Worm (Caenorhabditis elegans): ENCODE measurements around the gene col-161.

DNA sequence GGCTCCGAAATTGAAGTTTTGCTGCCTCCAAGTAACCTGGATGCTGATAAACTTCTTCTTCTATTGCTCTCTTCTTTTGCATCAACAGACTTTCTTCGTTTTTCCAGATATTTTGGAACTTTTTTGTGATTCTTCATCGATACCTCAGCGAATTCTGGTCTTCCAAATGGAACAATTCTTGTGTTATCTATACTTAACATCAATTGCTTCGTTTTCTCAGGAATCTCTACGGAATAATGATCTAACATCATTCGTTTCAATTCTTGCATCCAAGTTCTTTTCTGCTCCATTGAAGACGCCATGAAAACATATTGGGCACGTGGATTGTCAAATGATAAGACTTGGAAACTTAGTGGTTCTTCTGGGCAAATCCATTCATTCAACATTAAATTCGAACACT is 41.9 kb downstream of the col-161 start, which contains the start of gene F32F2.4:
- TF ChIP-seq zip-4 (GFP tag; optimal IDR thresholded peaks at IDR 0.05) (no peak), elt-2 (tag; optimal IDR thresholded peaks at IDR 0.05) (no peak), ztf-4 (tag; optimal IDR thresholded peaks at IDR 0.05) (no peak), lin-13 (GFP tag; optimal IDR thresholded peaks at IDR 0.05) (no peak), nhr-11 (tag; optimal IDR thresholded peaks at IDR 0.05) (no peak)

Measured in whole organism, L1 larva.